Worm (Caenorhabditis elegans) whole organism, late embryonic: ENCODE results near the gene Y11D7A.3.

Experiments used
- F13H6.1 ChIP-seq: sonication (generic microtip); optimal IDR thresholded peaks from 2 replicates; lab custom pipeline; 2016; ENCODE audit warnings: missing genetic modification characterization, missing compliant biosample characterization
- K02D7.2 ChIP-seq: sonication (generic microtip); optimal IDR thresholded peaks from 2 replicates; lab custom pipeline; 2017; ENCODE audit warnings: mild to moderate bottlenecking, missing genetic modification characterization, missing compliant biosample characterization
- ama-1 ChIP-seq: fragments of 150-350 bp; optimal IDR thresholded peaks from 2 replicates; lab custom pipeline; 2014
- ceh-14 ChIP-seq: sonication (generic microtip); optimal IDR thresholded peaks from 2 replicates; lab custom pipeline; 2016; ENCODE audit warnings: missing genotype, missing genetic modification characterization, missing compliant biosample characterization
- dve-1 ChIP-seq: sonication (generic microtip); optimal IDR thresholded peaks from 2 replicates; lab custom pipeline; 2017; ENCODE audit warnings: antibody characterized with exemption, mild to moderate bottlenecking, missing genetic modification characterization, missing compliant biosample characterization
- fkh-6 ChIP-seq: sonication (generic microtip); optimal IDR thresholded peaks from 2 replicates; lab custom pipeline; 2016; ENCODE audit warnings: missing genetic modification characterization, missing compliant biosample characterization
- nfya-1 ChIP-seq: sonication (generic microtip); optimal IDR thresholded peaks from 2 replicates; lab custom pipeline; 2017; ENCODE audit warnings: missing genetic modification characterization, mild to moderate bottlenecking, missing compliant biosample characterization, antibody characterized with exemption, moderate library complexity
- nhr-11 ChIP-seq: fragments of 150-350 bp; optimal IDR thresholded peaks from 2 replicates; lab custom pipeline; 2014; ENCODE audit warnings: missing biosample characterization, missing genetic modification characterization
- npax-4 ChIP-seq: sonication (generic microtip); optimal IDR thresholded peaks from 2 replicates; lab custom pipeline; 2016; ENCODE audit warnings: missing genetic modification characterization, missing compliant biosample characterization
- sox-4 ChIP-seq: sonication (generic microtip); optimal IDR thresholded peaks from 2 replicates; lab custom pipeline; 2017; ENCODE audit warnings: mild to moderate bottlenecking, missing genetic modification characterization, inconsistent platforms, missing compliant biosample characterization
- syd-9 ChIP-seq: sonication (generic microtip); optimal IDR thresholded peaks from 2 replicates; lab custom pipeline; 2016; ENCODE audit warnings: mild to moderate bottlenecking, missing genetic modification characterization, moderate library complexity, missing compliant biosample characterization

- TF ChIP-seq K02D7.2 (tag; lab: Kevin White, UChicago), result peak; percentile 85
- TF ChIP-seq fkh-6 (tag; lab: Kevin White, UChicago), result peak; percentile 91
- no peak for TF ChIP-seq nhr-11
- peak; percentile 96 for TF ChIP-seq syd-9 (tag; lab: Kevin White, UChicago)
- peak; percentile 61 for TF ChIP-seq nfya-1
- TF ChIP-seq sox-4 (tag; lab: Kevin White, UChicago), result peak; percentile 92
- peak; percentile 78 for TF ChIP-seq ceh-14 (tag; lab: Kevin White, UChicago)
- peak; percentile 83 for TF ChIP-seq npax-4 (tag; lab: Kevin White, UChicago)
- TF ChIP-seq ama-1 (lab: Kevin White, UChicago), result no peak
- peak; percentile 79 for TF ChIP-seq dve-1
- peak; percentile 85 for TF ChIP-seq F13H6.1 (tag; lab: Kevin White, UChicago)
These were observed 41.7 kb upstream of the Y11D7A.3 start for ce11 chrIV:9191183-9191582.
